Worm (Caenorhabditis elegans) whole organism, L4/young adult: ENCODE data around the gene K10C8.4.

Experiments
- W03F9.2 ChIP-seq: fragments of 150-350 bp; optimal IDR thresholded peaks from 2 replicates; lab custom pipeline; 2014; ENCODE audit warnings: missing biosample characterization, missing genetic modification characterization
- dao-5 ChIP-seq: sonication (generic microtip); optimal IDR thresholded peaks from 2 replicates; lab custom pipeline; 2016; ENCODE audit warnings: missing genotype, missing genetic modification characterization, moderate library complexity, missing compliant biosample characterization
- him-1 ChIP-seq: sonication (generic microtip); optimal IDR thresholded peaks from 2 replicates; lab custom pipeline; 2016; ENCODE audit warnings: missing genotype, missing genetic modification reagents, missing genetic modification characterization, missing compliant biosample characterization

- TF ChIP-seq him-1 = no peak
- TF ChIP-seq dao-5 (tag; lab: Kevin White, UChicago) = no peak
- TF ChIP-seq W03F9.2 = no peak
Observed at ce11 chrV:12676299-12676698, 19.8 kb upstream of the K10C8.4 start.
